Worm (Caenorhabditis elegans) whole organism, midembryonic: ENCODE results near the gene K12H4.7.

Experiments used
- T22C8.4 ChIP-seq: fragments of 200-800 bp; sonication (Bioruptor generic); IDR thresholded peaks from 2 replicates; pipeline ENCODE4 v1.3.6; 2022; ENCODE audit warnings: missing genetic modification characterization, missing compliant biosample characterization
- cog-1 ChIP-seq: sonication (generic microtip); optimal IDR thresholded peaks from 2 replicates; lab custom pipeline; 2016; ENCODE audit warnings: missing genetic modification characterization, missing compliant biosample characterization
- flt-1 ChIP-seq: fragments of 200-800 bp; sonication (Bioruptor generic); IDR thresholded peaks from 2 replicates; pipeline ENCODE4 v1.3.6; 2022; ENCODE audit warnings: missing genetic modification characterization, missing compliant biosample characterization
- klf-2 ChIP-seq: fragments of 200-800 bp; sonication (Bioruptor generic); conservative IDR thresholded peaks from 2 replicates; pipeline ENCODE4 v1.3.6; 2022; ENCODE audit warnings: missing genetic modification reagents, missing genetic modification characterization, missing compliant biosample characterization
- med-1 ChIP-seq: sonication (generic microtip); optimal IDR thresholded peaks from 2 replicates; lab custom pipeline; 2017; ENCODE audit warnings: missing genetic modification characterization, mild to moderate bottlenecking, missing compliant biosample characterization, antibody characterized with exemption, missing genetic modification reagents; ENCODE audit not compliant: insufficient read depth
- ref-1 ChIP-seq: fragments of 200-800 bp; sonication (Bioruptor generic); conservative IDR thresholded peaks from 2 replicates; pipeline ENCODE4 v1.3.6; 2022; ENCODE audit warnings: missing genetic modification reagents, missing genetic modification characterization, missing compliant biosample characterization
- tab-1 ChIP-seq: fragments of 200-800 bp; sonication (Bioruptor generic); IDR thresholded peaks from 2 replicates; pipeline ENCODE4 v1.3.6; 2022; ENCODE audit warnings: missing genetic modification characterization, missing compliant biosample characterization
- ztf-23 ChIP-seq: fragments of 200-800 bp; sonication (Bioruptor generic); IDR thresholded peaks from 2 replicates; pipeline ENCODE4 v1.3.6; 2022; ENCODE audit warnings: missing genetic modification reagents, missing genetic modification characterization, missing compliant biosample characterization
- ztf-29 ChIP-seq: fragments of 200-800 bp; sonication (Bioruptor generic); IDR thresholded peaks from 2 replicates; pipeline ENCODE4 v1.3.6; 2022; ENCODE audit warnings: missing genetic modification reagents, missing genetic modification characterization, missing compliant biosample characterization

Gene K12H4.7

DNA sequence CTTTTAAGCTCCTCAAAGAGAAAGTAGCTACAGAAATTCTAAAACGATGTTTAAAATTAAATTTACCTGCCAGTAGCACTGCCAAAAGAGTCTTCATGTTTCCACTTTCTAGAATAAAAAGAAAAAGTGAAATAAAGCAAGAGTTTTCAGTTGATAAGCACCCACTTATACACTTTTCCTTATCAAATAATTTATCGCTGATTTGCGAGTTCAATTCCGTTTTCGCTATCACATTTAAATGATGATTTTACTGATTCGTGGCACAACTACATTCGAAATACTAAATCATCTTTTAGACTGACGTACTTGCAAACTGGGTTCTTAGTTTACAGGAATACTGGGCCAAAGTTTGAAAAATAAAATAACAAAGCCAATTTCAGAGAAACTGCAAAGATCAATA lies at the start of gene K12H4.7:
K12H4.7 (minus strand) TSS at position 138 of the 400 bp plus-strand sequence.
- TF ChIP-seq ztf-23 (GFP tag; lab: Robert Waterston, UW) (no peak), cog-1 (no peak), tab-1 (GFP tag; lab: Robert Waterston, UW) (no peak), ref-1 (GFP tag; lab: Robert Waterston, UW) (no peak), klf-2 (GFP tag; lab: Robert Waterston, UW) (no peak), T22C8.4 (no peak), flt-1 (GFP tag; lab: Robert Waterston, UW) (no peak), med-1 (no peak), ztf-29 (no peak)

ce11 chrIII:8099022-8099421 lies 48.1 kb upstream of the K12H4.7 start, which contains the start of gene K06H7.1:
K06H7.1 (plus strand) TSS chrIII:8099322.
- TF ChIP-seq cog-1 (no peak), T22C8.4 (no peak), klf-2 (GFP tag; lab: Robert Waterston, UW) (no peak), ref-1 (GFP tag; lab: Robert Waterston, UW) (no peak), ztf-23 (GFP tag; lab: Robert Waterston, UW) (no peak), med-1 (no peak), ztf-29 (no peak), tab-1 (GFP tag; lab: Robert Waterston, UW) (no peak), flt-1 (GFP tag; lab: Robert Waterston, UW) (no peak)

DNA sequence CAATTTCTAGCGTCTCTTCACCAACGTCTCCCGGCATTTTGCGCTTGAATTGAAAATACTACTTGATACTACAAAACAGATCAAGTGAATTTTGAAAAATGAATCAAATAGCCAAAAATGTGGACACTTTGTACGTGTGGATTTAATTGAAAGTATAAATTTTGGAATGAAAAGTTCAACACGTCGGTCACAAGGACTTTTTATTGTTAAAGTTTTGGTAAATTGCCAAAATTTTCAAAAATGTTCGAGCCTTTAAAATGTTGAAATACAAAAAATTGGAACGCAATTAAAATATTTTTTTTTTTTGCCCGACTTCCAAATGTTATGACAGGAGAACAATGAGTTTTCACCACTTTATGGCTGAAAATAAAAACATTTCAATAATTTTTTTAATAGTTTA lies 47.2 kb upstream of the K12H4.7 start, which contains the start of gene K06H7.8:
K06H7.8 (minus strand) TSS at position 101 of the 400 bp plus-strand sequence.
- TF ChIP-seq ztf-23 (GFP tag; lab: Robert Waterston, UW), result no peak
- no peak for TF ChIP-seq flt-1 (GFP tag; lab: Robert Waterston, UW)
- TF ChIP-seq klf-2 (GFP tag; lab: Robert Waterston, UW), result no peak
- no peak for TF ChIP-seq tab-1 (GFP tag; lab: Robert Waterston, UW)
- TF ChIP-seq med-1, result no peak
- TF ChIP-seq T22C8.4, result no peak
- TF ChIP-seq ref-1 (GFP tag; lab: Robert Waterston, UW), result no peak

DNA sequence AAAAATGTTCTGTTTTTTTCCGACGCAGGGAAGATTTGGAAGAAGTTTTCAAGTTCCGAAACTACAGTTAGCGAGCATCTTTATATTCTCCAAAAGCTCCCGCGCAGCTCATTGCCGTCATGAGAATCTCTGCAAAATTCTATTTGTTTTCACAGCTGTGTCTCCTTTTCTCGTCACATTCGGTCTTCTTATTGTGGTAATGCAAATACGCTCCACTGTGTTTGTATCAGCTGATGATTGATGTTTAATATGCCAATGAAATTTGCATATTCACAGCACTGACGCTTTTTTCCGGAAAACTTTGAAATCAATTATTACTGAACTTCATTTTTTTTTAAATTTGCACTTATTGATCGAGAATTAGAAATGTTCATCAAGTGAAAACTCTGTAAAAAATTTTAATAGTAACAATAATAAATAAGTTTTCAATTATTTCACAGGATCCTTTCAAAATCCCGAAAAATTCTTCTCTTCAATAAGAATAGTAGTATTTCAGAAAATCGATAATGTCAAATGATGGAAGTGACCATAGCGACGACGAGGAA lies 42.3 kb upstream of the K12H4.7 start, which contains the start of gene K06H7.2:
K06H7.2 (plus strand) TSS at position 495 of the 545 bp plus-strand sequence.
- TF ChIP-seq klf-2 (GFP tag; lab: Robert Waterston, UW), result no peak
- peak; percentile 48 for TF ChIP-seq cog-1
- 0 out of 2 replicates have a peak, but pooled peaks have one; percentile 40 for TF ChIP-seq flt-1 (GFP tag; lab: Robert Waterston, UW)

DNA sequence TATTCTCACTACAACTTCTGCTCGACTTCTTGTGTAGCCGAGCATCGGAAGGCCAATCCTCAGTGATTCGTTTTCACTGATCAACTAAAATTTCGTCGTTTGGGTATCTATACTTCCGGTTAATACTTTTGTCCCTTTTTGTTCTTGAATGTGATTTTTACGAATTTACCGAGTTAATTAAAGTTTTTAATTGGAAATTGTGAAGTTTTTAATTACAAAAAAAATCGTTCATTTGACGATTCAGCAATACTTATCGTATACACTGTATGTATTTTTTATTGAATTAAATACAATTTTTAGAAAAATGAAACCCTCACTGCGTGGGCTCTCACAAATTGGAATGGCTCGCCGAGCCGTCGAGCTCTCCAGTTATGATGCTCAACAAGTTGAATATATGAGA lies 40.5 kb upstream of the K12H4.7 start, which contains the start of gene idi-1:
idi-1 (plus strand) TSS at position 301 of the 400 bp plus-strand sequence.
- no peak for TF ChIP-seq ztf-29
- TF ChIP-seq tab-1 (GFP tag; lab: Robert Waterston, UW), result no peak
- no peak for TF ChIP-seq klf-2 (GFP tag; lab: Robert Waterston, UW)
- TF ChIP-seq ref-1 (GFP tag; lab: Robert Waterston, UW), result no peak
- TF ChIP-seq flt-1 (GFP tag; lab: Robert Waterston, UW), result no peak
- TF ChIP-seq T22C8.4, result no peak
- no peak for TF ChIP-seq ztf-23 (GFP tag; lab: Robert Waterston, UW)
- no peak for TF ChIP-seq cog-1
- TF ChIP-seq med-1, result no peak

DNA sequence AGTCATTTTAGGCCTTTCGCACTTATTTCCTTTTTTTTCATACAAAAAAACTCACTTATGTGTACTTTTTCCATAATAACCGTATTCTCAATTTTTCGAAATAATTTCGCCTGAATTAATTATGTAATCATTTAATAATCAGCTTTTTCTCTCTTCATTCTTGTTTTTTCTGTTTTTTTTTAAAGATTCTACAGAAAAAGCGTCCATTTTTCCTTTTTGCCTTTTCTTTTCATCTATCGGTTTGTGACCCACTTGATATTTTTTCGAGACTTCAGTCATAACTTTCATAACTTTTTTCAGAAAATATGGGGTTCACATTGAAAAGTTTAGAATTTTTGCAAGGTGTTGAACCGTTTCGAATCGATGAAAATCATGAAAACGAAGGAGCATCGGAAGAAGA lies 37.4 kb upstream of the K12H4.7 start, which contains the start of gene vms-1:
vms-1 (plus strand) TSS at position 301 of the 400 bp plus-strand sequence.
- TF ChIP-seq ref-1 (GFP tag; lab: Robert Waterston, UW) (no peak), tab-1 (GFP tag; lab: Robert Waterston, UW) (no peak), ztf-23 (GFP tag; lab: Robert Waterston, UW) (no peak), flt-1 (GFP tag; lab: Robert Waterston, UW) (no peak), med-1 (no peak), cog-1 (no peak), T22C8.4 (no peak), ztf-29 (no peak), klf-2 (GFP tag; lab: Robert Waterston, UW) (no peak)

DNA sequence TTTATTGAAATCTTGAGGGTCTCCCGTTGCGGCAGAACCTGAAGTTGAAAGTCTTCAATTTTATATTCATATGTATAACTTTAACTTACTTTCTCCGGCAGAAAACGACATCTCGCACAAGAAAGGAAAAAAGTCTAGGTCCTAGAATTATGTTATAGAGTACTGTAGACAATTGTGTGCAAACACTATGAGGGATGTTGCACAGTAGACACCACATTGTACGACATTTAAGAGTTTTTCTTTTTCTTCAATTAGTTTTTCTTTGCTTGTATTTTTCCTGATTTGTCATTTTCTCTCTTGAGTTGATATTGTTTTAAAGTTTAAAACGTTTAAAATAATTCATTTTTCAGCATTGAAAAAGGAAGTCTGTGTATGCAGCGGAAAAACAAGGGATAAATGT lies 34.5 kb upstream of the K12H4.7 start, which contains the start of the genes K06H7.7 and grp-1:
K06H7.7 (minus strand) TSS at position 121 of the 400 bp plus-strand sequence.
grp-1 (plus strand) TSS at position 351 of the 400 bp plus-strand sequence.
- TF ChIP-seq klf-2 (GFP tag; lab: Robert Waterston, UW) (no peak), tab-1 (GFP tag; lab: Robert Waterston, UW) (no peak), cog-1 (no peak), flt-1 (GFP tag; lab: Robert Waterston, UW) (no peak), ref-1 (GFP tag; lab: Robert Waterston, UW) (no peak), ztf-23 (GFP tag; lab: Robert Waterston, UW) (no peak), T22C8.4 (no peak), ztf-29 (no peak), med-1 (no peak)

- TF ChIP-seq klf-2 (GFP tag; lab: Robert Waterston, UW) (no peak), ztf-29 (no peak), med-1 (no peak), T22C8.4 (no peak), ztf-23 (GFP tag; lab: Robert Waterston, UW) (no peak), flt-1 (GFP tag; lab: Robert Waterston, UW) (no peak), tab-1 (GFP tag; lab: Robert Waterston, UW) (no peak), ref-1 (GFP tag; lab: Robert Waterston, UW) (no peak), cog-1 (no peak)
Observed at ce11 chrIII:8080165-8080738, 29.4 kb upstream of the K12H4.7 start, which contains the start of the genes dcr-1 and apc-2. dcr-1 (minus strand) TSS chrIII:8080281. apc-2 (plus strand) TSS chrIII:8080629.

DNA sequence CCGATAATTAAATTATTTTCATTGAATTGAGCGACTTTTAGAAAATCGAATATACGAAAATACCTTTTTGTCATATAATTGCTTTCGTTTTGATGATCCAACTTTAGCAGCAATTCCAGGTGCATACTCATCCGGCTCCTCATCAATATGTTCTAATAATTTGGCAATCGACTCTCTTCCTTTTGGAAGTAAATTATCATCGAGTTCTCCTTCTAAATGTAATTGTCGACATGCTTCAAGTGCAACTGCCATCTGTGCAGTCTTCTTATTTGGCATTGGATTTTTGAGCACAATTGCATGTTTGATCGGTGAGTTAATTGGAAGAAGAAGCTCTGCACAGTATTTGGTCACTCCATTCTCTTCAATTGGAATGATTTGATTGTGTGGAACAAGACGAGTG lies 26.3 kb upstream of the K12H4.7 start:
- TF ChIP-seq ref-1 (GFP tag; lab: Robert Waterston, UW), result no peak
- no peak for TF ChIP-seq flt-1 (GFP tag; lab: Robert Waterston, UW)
- no peak for TF ChIP-seq med-1
- TF ChIP-seq klf-2 (GFP tag; lab: Robert Waterston, UW), result no peak
- TF ChIP-seq cog-1, result no peak
- no peak for TF ChIP-seq tab-1 (GFP tag; lab: Robert Waterston, UW)
- no peak for TF ChIP-seq T22C8.4
- TF ChIP-seq ztf-23 (GFP tag; lab: Robert Waterston, UW), result no peak
- TF ChIP-seq ztf-29, result no peak
